Worm (Caenorhabditis elegans) whole organism, mixed stage, embryonic: ENCODE results near the gene ceh-19.

Experiments used
- ceh-39 ChIP-seq: fragments of 150-350 bp; optimal IDR thresholded peaks from 2 replicates; lab custom pipeline; 2014; ENCODE audit warnings: missing biosample characterization, missing genetic modification characterization
- cnd-1 ChIP-seq: fragments of 200-800 bp; sonication (Bioruptor generic); optimal IDR thresholded peaks from 2 replicates; lab custom pipeline; 2018; ENCODE audit warnings: mild to moderate bottlenecking, missing genetic modification characterization, missing compliant biosample characterization
- elt-3 ChIP-seq: fragments of 150-350 bp; optimal IDR thresholded peaks from 2 replicates; lab custom pipeline; 2014; ENCODE audit warnings: missing biosample characterization, missing genetic modification characterization
- lsy-2 ChIP-seq: fragments of 150-350 bp; optimal IDR thresholded peaks from 2 replicates; lab custom pipeline; 2014; ENCODE audit warnings: missing biosample characterization, missing genetic modification characterization
- mab-5 ChIP-seq: fragments of 150-350 bp; optimal IDR thresholded peaks from 2 replicates; lab custom pipeline; 2014; ENCODE audit warnings: missing biosample characterization, missing genetic modification characterization
- nhr-12 ChIP-seq: fragments of 150-350 bp; optimal IDR thresholded peaks from 2 replicates; lab custom pipeline; 2014; ENCODE audit warnings: missing biosample characterization, missing genetic modification characterization
- nhr-237 ChIP-seq: fragments of 150-350 bp; optimal IDR thresholded peaks from 2 replicates; lab custom pipeline; 2014; ENCODE audit warnings: missing biosample characterization, missing genetic modification characterization
- nhr-28 ChIP-seq: fragments of 150-350 bp; optimal IDR thresholded peaks from 2 replicates; lab custom pipeline; 2014; ENCODE audit warnings: missing biosample characterization, missing genetic modification characterization
- nhr-76 ChIP-seq: sonication (generic microtip); optimal IDR thresholded peaks from 2 replicates; lab custom pipeline; 2017; ENCODE audit warnings: missing biosample characterization, missing genetic modification characterization
- pha-4 ChIP-seq: fragments of 150-350 bp; optimal IDR thresholded peaks from 2 replicates; lab custom pipeline; 2018; ENCODE audit warnings: missing biosample characterization, missing genetic modification reagents, missing genetic modification characterization
- snpc-4 ChIP-seq: fragments of 150-350 bp; optimal IDR thresholded peaks from 2 replicates; lab custom pipeline; 2014; ENCODE audit warnings: missing biosample characterization, missing genetic modification characterization
- unc-39 ChIP-seq: fragments of 150-350 bp; optimal IDR thresholded peaks from 2 replicates; lab custom pipeline; 2014; ENCODE audit warnings: missing biosample characterization, missing genetic modification characterization
- unc-62 ChIP-seq: fragments of 150-350 bp; optimal IDR thresholded peaks from 2 replicates; lab custom pipeline; 2014; ENCODE audit warnings: missing biosample characterization, missing genetic modification reagents, missing genetic modification characterization
- ztf-11 ChIP-seq: fragments of 150-350 bp; optimal IDR thresholded peaks from 2 replicates; lab custom pipeline; 2014; ENCODE audit warnings: missing biosample characterization, missing genetic modification characterization

ce11 chrIV:7917881-7918280 lies 37.9 kb downstream of the ceh-19 start:
- TF ChIP-seq nhr-12 (tag; lab: Kevin White, UChicago) = no peak
- no peak for TF ChIP-seq ztf-11
- TF ChIP-seq pha-4 (tag; lab: Kevin White, UChicago) = no peak
- TF ChIP-seq unc-62 (GFP tag; lab: Kevin White, UChicago) = no peak
- no peak for TF ChIP-seq snpc-4 (tag; lab: Kevin White, UChicago)
- TF ChIP-seq ceh-39 (tag; lab: Kevin White, UChicago) = no peak
- no peak for TF ChIP-seq nhr-28 (tag; lab: Kevin White, UChicago)
- no peak for TF ChIP-seq lsy-2 (tag; lab: Kevin White, UChicago)
- TF ChIP-seq unc-39 (tag; lab: Kevin White, UChicago) = no peak
- TF ChIP-seq nhr-237 (tag; lab: Kevin White, UChicago) = no peak
- TF ChIP-seq elt-3 (tag; lab: Kevin White, UChicago) = no peak
- no peak for TF ChIP-seq cnd-1 (tag; lab: Kevin White, UChicago)
- no peak for TF ChIP-seq mab-5 (tag; lab: Kevin White, UChicago)
- TF ChIP-seq nhr-76 (tag; lab: Kevin White, UChicago) = no peak
